Fruit fly (Drosophila melanogaster) whole organism, embryonic: Measurements from ENCODE around the gene CG15880.

Experiments
- Adf1 ChIP-seq: fragments of 200-800 bp; sonication (Bioruptor generic); IDR thresholded peaks from 2 replicates; pipeline ENCODE4 v1.3.6; 2022; ENCODE audit warnings: missing biosample characterization, missing genetic modification characterization
- CG11560 ChIP-seq: fragments of 200-800 bp; sonication (Bioruptor generic); IDR thresholded peaks from 3 replicates; pipeline ENCODE4 v1.3.6; 2022; ENCODE audit warnings: missing biosample characterization, missing genetic modification characterization
- CG11696 ChIP-seq: fragments of 200-800 bp; sonication (Bioruptor generic); IDR thresholded peaks from 2 replicates; pipeline ENCODE4 v1.3.6; 2022; ENCODE audit warnings: missing biosample characterization, missing genetic modification characterization
- CG12071 ChIP-seq: fragments of 200-800 bp; sonication (Bioruptor generic); optimal IDR thresholded peaks from 3 replicates; lab custom pipeline; 2018; ENCODE audit warnings: missing biosample characterization, mild to moderate bottlenecking, missing genetic modification characterization
- CG12155 ChIP-seq: fragments of 200-800 bp; sonication (Bioruptor generic); optimal IDR thresholded peaks from 3 replicates; lab custom pipeline; 2016; ENCODE audit warnings: missing biosample characterization, missing genetic modification characterization
- CG12299 ChIP-seq: fragments of 200-800 bp; sonication (Bioruptor generic); optimal IDR thresholded peaks from 2 replicates; lab custom pipeline; 2018; ENCODE audit warnings: missing biosample characterization, mild to moderate bottlenecking, missing genetic modification characterization
- CG13775 ChIP-seq: fragments of 200-800 bp; sonication (Bioruptor generic); optimal IDR thresholded peaks from 3 replicates; lab custom pipeline; 2017; ENCODE audit warnings: missing biosample characterization, mild to moderate bottlenecking, missing genetic modification characterization
- CG14667 ChIP-seq: fragments of 200-800 bp; sonication (Bioruptor generic); IDR thresholded peaks from 2 replicates; pipeline ENCODE4 v1.3.6; 2022; ENCODE audit warnings: missing biosample characterization, missing genetic modification characterization
- CG14860 ChIP-seq: fragments of 200-800 bp; sonication (Bioruptor generic); IDR thresholded peaks from 3 replicates; pipeline ENCODE4 v1.3.6; 2022; ENCODE audit warnings: missing biosample characterization, missing genetic modification characterization; ENCODE audit not compliant: partially characterized antibody
- CG15696 ChIP-seq: fragments of 200-800 bp; sonication (Bioruptor generic); optimal IDR thresholded peaks from 2 replicates; lab custom pipeline; 2019; ENCODE audit warnings: missing biosample characterization, mild to moderate bottlenecking, missing genetic modification characterization, moderate library complexity
- CG17359 ChIP-seq: fragments of 200-800 bp; sonication (Bioruptor generic); optimal IDR thresholded peaks from 3 replicates; lab custom pipeline; 2018; ENCODE audit warnings: missing biosample characterization, mild to moderate bottlenecking, missing genetic modification characterization, moderate library complexity
- CG17612 ChIP-seq: fragments of 200-800 bp; sonication (Bioruptor generic); IDR thresholded peaks from 2 replicates; pipeline ENCODE4 v1.3.6; 2022; ENCODE audit warnings: missing biosample characterization, missing genetic modification characterization
- CG1792 ChIP-seq: fragments of 200-800 bp; sonication (Bioruptor generic); optimal IDR thresholded peaks from 2 replicates; lab custom pipeline; 2016; ENCODE audit warnings: missing biosample characterization, missing genetic modification characterization
- CG33557 ChIP-seq: fragments of 200-800 bp; sonication (Bioruptor generic); optimal IDR thresholded peaks from 2 replicates; lab custom pipeline; 2019; ENCODE audit warnings: missing biosample characterization, mild to moderate bottlenecking, missing genetic modification characterization, moderate library complexity
- CG43689 ChIP-seq: fragments of 200-800 bp; sonication (Bioruptor generic); IDR thresholded peaks from 2 replicates; pipeline ENCODE4 v1.3.6; 2022; ENCODE audit warnings: missing biosample characterization, missing genetic modification characterization
- CG4424 ChIP-seq: fragments of 200-800 bp; sonication (Bioruptor generic); optimal IDR thresholded peaks from 3 replicates; lab custom pipeline; 2016; ENCODE audit warnings: missing biosample characterization, missing genetic modification characterization
- CG4617 ChIP-seq: fragments of 200-800 bp; sonication (Bioruptor generic); optimal IDR thresholded peaks from 3 replicates; lab custom pipeline; 2016; ENCODE audit warnings: missing biosample characterization, missing genetic modification characterization, borderline replicate concordance
- CG8089 ChIP-seq: fragments of 200-800 bp; sonication (Bioruptor generic); optimal IDR thresholded peaks from 3 replicates; lab custom pipeline; 2016; ENCODE audit warnings: missing biosample characterization, missing genetic modification characterization
- CrebB ChIP-seq: fragments of 200-800 bp; sonication (Bioruptor generic); optimal IDR thresholded peaks from 3 replicates; lab custom pipeline; 2018; ENCODE audit warnings: missing biosample characterization, mild to moderate bottlenecking, missing genetic modification characterization
- Dek ChIP-seq: fragments of 200-800 bp; sonication (Bioruptor generic); optimal IDR thresholded peaks from 3 replicates; lab custom pipeline; 2019; ENCODE audit warnings: missing biosample characterization, mild to moderate bottlenecking, missing genetic modification characterization, moderate library complexity
- Dip2 ChIP-seq: fragments of 200-800 bp; sonication (Bioruptor generic); IDR thresholded peaks from 2 replicates; pipeline ENCODE4 v1.3.6; 2022; ENCODE audit warnings: missing biosample characterization, missing genetic modification characterization
- H15 ChIP-seq: fragments of 200-800 bp; sonication (Bioruptor generic); IDR thresholded peaks from 3 replicates; pipeline ENCODE4 v1.3.6; 2022; ENCODE audit warnings: missing biosample characterization, missing genetic modification characterization
- HLHmδ ChIP-seq: fragments of 200-800 bp; sonication (Bioruptor generic); optimal IDR thresholded peaks from 2 replicates; lab custom pipeline; 2018; ENCODE audit warnings: missing biosample characterization, mild to moderate bottlenecking, missing genetic modification characterization, moderate library complexity
- Jarid2 ChIP-seq: fragments of 200-800 bp; sonication (Bioruptor generic); optimal IDR thresholded peaks from 3 replicates; lab custom pipeline; 2017; ENCODE audit warnings: mild to moderate bottlenecking, missing biosample characterization, missing genetic modification reagents, missing genetic modification characterization
- Max ChIP-seq: fragments of 200-800 bp; sonication (Bioruptor generic); optimal IDR thresholded peaks from 2 replicates; lab custom pipeline; 2016; ENCODE audit warnings: missing biosample characterization, mild to moderate bottlenecking, missing genetic modification characterization
- Med ChIP-seq: fragments of 200-800 bp; sonication (Bioruptor generic); peaks from one replicate; lab custom pipeline; 2016; ENCODE audit warnings: missing biosample characterization, missing genetic modification characterization, mild to moderate bottlenecking, inconsistent platforms, moderate library complexity
- Mrtf ChIP-seq: fragments of 200-800 bp; sonication (Bioruptor generic); IDR thresholded peaks from 3 replicates; pipeline ENCODE4 v1.3.6; 2022; ENCODE audit warnings: missing biosample characterization, missing genetic modification characterization
- NFAT ChIP-seq: fragments of 200-800 bp; sonication (Bioruptor generic); IDR thresholded peaks from 2 replicates; pipeline ENCODE4 v1.3.6; 2022; ENCODE audit warnings: missing biosample characterization, missing genetic modification characterization
- Neu2 ChIP-seq: fragments of 200-800 bp; sonication (Bioruptor generic); optimal IDR thresholded peaks from 3 replicates; lab custom pipeline; 2016; ENCODE audit warnings: missing biosample characterization, missing genetic modification characterization, borderline replicate concordance
- Sry-β ChIP-seq: fragments of 200-800 bp; sonication (Bioruptor generic); optimal IDR thresholded peaks from 2 replicates; lab custom pipeline; 2018; ENCODE audit warnings: missing biosample characterization, mild to moderate bottlenecking, missing genetic modification characterization, moderate library complexity
- TFAM ChIP-seq: fragments of 200-800 bp; sonication (Bioruptor generic); optimal IDR thresholded peaks from 2 replicates; lab custom pipeline; 2017; ENCODE audit warnings: missing biosample characterization, missing genetic modification characterization, inconsistent platforms
- Xbp1 ChIP-seq: fragments of 200-800 bp; sonication (Bioruptor generic); optimal IDR thresholded peaks from 3 replicates; lab custom pipeline; 2016; ENCODE audit warnings: missing biosample characterization, mild to moderate bottlenecking, missing genetic modification characterization
- ac ChIP-seq: fragments of 200-800 bp; sonication (Bioruptor generic); optimal IDR thresholded peaks from 3 replicates; lab custom pipeline; 2017; ENCODE audit warnings: missing biosample characterization, mild to moderate bottlenecking, missing genetic modification characterization
- ash1 ChIP-seq: fragments of 200-800 bp; sonication (Bioruptor generic); optimal IDR thresholded peaks from 2 replicates; lab custom pipeline; 2018; ENCODE audit warnings: missing biosample characterization, mild to moderate bottlenecking, missing genetic modification characterization
- cad ChIP-seq: fragments of >200 bp; optimal IDR thresholded peaks from 2 replicates; lab custom pipeline; 2017; ENCODE audit warnings: missing biosample characterization, missing genetic modification characterization
- crc ChIP-seq: fragments of 200-800 bp; sonication (Bioruptor generic); optimal IDR thresholded peaks from 2 replicates; lab custom pipeline; 2016; ENCODE audit warnings: missing biosample characterization, missing genetic modification characterization
- crol ChIP-seq: fragments of 200-800 bp; sonication (Bioruptor generic); IDR thresholded peaks from 2 replicates; pipeline ENCODE4 v1.3.6; 2022; ENCODE audit warnings: missing biosample characterization, missing genetic modification characterization
- dimm ChIP-seq: fragments of 200-800 bp; sonication (Bioruptor generic); IDR thresholded peaks from 2 replicates; pipeline ENCODE4 v1.3.6; 2022; ENCODE audit warnings: missing biosample characterization, missing genetic modification characterization
- dmrt11E ChIP-seq: fragments of 200-800 bp; sonication (Bioruptor generic); optimal IDR thresholded peaks from 3 replicates; lab custom pipeline; 2018; ENCODE audit warnings: missing biosample characterization, mild to moderate bottlenecking, missing genetic modification characterization, moderate library complexity
- dpn ChIP-seq, 2 experiments: fragments of 200-800 bp; sonication (Bioruptor generic); optimal IDR thresholded peaks; 3 replicates each; lab custom pipeline; 2016; ENCODE audit warnings: missing biosample characterization in 2 of 2, missing genetic modification characterization in 2 of 2
- ems ChIP-seq: fragments of 200-800 bp; sonication (Bioruptor generic); optimal IDR thresholded peaks from 3 replicates; lab custom pipeline; 2016; ENCODE audit warnings: missing biosample characterization, missing genetic modification characterization
- ewg ChIP-seq: fragments of 200-800 bp; sonication (Bioruptor generic); optimal IDR thresholded peaks from 3 replicates; lab custom pipeline; 2017; ENCODE audit warnings: mild to moderate bottlenecking, missing biosample characterization, missing genetic modification reagents, missing genetic modification characterization
- fd64A ChIP-seq: fragments of 200-800 bp; sonication (Bioruptor generic); optimal IDR thresholded peaks from 3 replicates; lab custom pipeline; 2018; ENCODE audit warnings: missing biosample characterization, mild to moderate bottlenecking, missing genetic modification characterization
- ftz-f1 ChIP-seq: fragments of 200-800 bp; sonication (Bioruptor generic); optimal IDR thresholded peaks from 2 replicates; lab custom pipeline; 2016; ENCODE audit warnings: missing biosample characterization, missing genetic modification characterization
- gce ChIP-seq: fragments of 200-800 bp; sonication (Bioruptor generic); IDR thresholded peaks from 3 replicates; pipeline ENCODE4 v1.3.6; 2022; ENCODE audit warnings: missing biosample characterization, missing genetic modification characterization
- insv ChIP-seq, 2 experiments: fragments of 200-800 bp; sonication (Bioruptor generic); optimal IDR thresholded peaks; 3 replicates each; lab custom pipeline; 2016 to 2018; ENCODE audit warnings: missing biosample characterization in 2 of 2, missing genetic modification characterization in 2 of 2
- jumu ChIP-seq: fragments of 200-800 bp; sonication (Bioruptor generic); optimal IDR thresholded peaks from 3 replicates; lab custom pipeline; 2016; ENCODE audit warnings: missing biosample characterization, missing genetic modification characterization
- klu ChIP-seq: fragments of 200-800 bp; sonication (Bioruptor generic); IDR thresholded peaks from 2 replicates; pipeline ENCODE4 v1.3.6; 2022; ENCODE audit warnings: missing biosample characterization, missing genetic modification characterization
- phol ChIP-seq: fragments of 200-800 bp; sonication (Bioruptor generic); optimal IDR thresholded peaks from 3 replicates; lab custom pipeline; 2018; ENCODE audit warnings: missing biosample characterization, mild to moderate bottlenecking, missing genetic modification characterization, moderate library complexity
- sd ChIP-seq: fragments of 200-800 bp; sonication (Bioruptor generic); optimal IDR thresholded peaks from 3 replicates; lab custom pipeline; 2018; ENCODE audit warnings: missing biosample characterization, mild to moderate bottlenecking, missing genetic modification characterization, moderate library complexity
- sens ChIP-seq: fragments of 200-800 bp; sonication (Bioruptor generic); peaks from one replicate; lab custom pipeline; 2016; ENCODE audit warnings: missing biosample characterization, missing genetic modification characterization
- vfl ChIP-seq: fragments of 200-800 bp; sonication (Bioruptor generic); optimal IDR thresholded peaks from 2 replicates; lab custom pipeline; 2016; ENCODE audit warnings: missing biosample characterization, missing genetic modification characterization
- vvl ChIP-seq: fragments of 200-800 bp; sonication (Bioruptor generic); IDR thresholded peaks from 2 replicates; pipeline ENCODE4 v1.3.6; 2022; ENCODE audit warnings: missing biosample characterization, missing genetic modification characterization

The CG15880 gene

dm6 chr2L:837989-838388 lies 20.2 kb upstream of the CG15880 start (continued):
- no peak for TF ChIP-seq CG43689 (GFP tag; lab: Robert Waterston, UW)
- no peak for TF ChIP-seq Sry-β (GFP tag; lab: Kevin White, UChicago)
- no peak for TF ChIP-seq dimm (GFP tag; lab: Robert Waterston, UW)
- no peak for TF ChIP-seq klu (GFP tag; lab: Robert Waterston, UW)
- TF ChIP-seq CG11696 (GFP tag; lab: Robert Waterston, UW), result no peak
- TF ChIP-seq dmrt11E (tag; lab: Kevin White, UChicago), result peak; percentile 8
- no peak for TF ChIP-seq Dek (tag; lab: Kevin White, UChicago)
- peak; percentile 89 for TF ChIP-seq sens (GFP tag; lab: Kevin White, UChicago)
- no peak for TF ChIP-seq CG1792 (GFP tag; lab: Kevin White, UChicago)
- no peak for TF ChIP-seq Max (GFP tag; lab: Kevin White, UChicago)
- TF ChIP-seq crc, result no peak
- TF ChIP-seq CG33557 (GFP tag; lab: Kevin White, UChicago), result no peak
- TF ChIP-seq Adf1 (GFP tag; lab: Robert Waterston, UW), result no peak
- TF ChIP-seq TFAM, result no peak
- TF ChIP-seq insv (GFP tag; optimal IDR thresholded peaks at IDR 0.05; lab: Kevin White, UChicago), result no peak
- TF ChIP-seq dpn (GFP tag; optimal IDR thresholded peaks at IDR 0.05; lab: Kevin White, UChicago), result peak in 1 of 2 experiments; percentile 27
- TF ChIP-seq HLHmδ (GFP tag; lab: Kevin White, UChicago), result no peak
- no peak for TF ChIP-seq phol (tag; lab: Kevin White, UChicago)
- TF ChIP-seq Med (GFP tag; lab: Kevin White, UChicago), result peak; percentile 80
- peak; percentile 73 for TF ChIP-seq Xbp1
- no peak for TF ChIP-seq ftz-f1 (GFP tag; lab: Kevin White, UChicago)
- TF ChIP-seq CG17612 (GFP tag; lab: Robert Waterston, UW), result no peak
- TF ChIP-seq ash1, result no peak
- TF ChIP-seq CG13775, result no peak
- TF ChIP-seq gce (GFP tag; lab: Robert Waterston, UW), result no peak
- no peak for TF ChIP-seq ewg (GFP tag; lab: Kevin White, UChicago)
- peak; percentile 42 for TF ChIP-seq jumu (GFP tag; lab: Kevin White, UChicago)
- TF ChIP-seq vvl (GFP tag; lab: Robert Waterston, UW), result no peak
- TF ChIP-seq Dip2 (GFP tag; lab: Robert Waterston, UW), result no peak
- TF ChIP-seq CG4424, result no peak
- TF ChIP-seq Jarid2 (GFP tag; lab: Kevin White, UChicago), result no peak
- no peak for TF ChIP-seq ac
- TF ChIP-seq CG12299 (tag; lab: Kevin White, UChicago), result no peak
- TF ChIP-seq CG11560, result no peak
- TF ChIP-seq fd64A (GFP tag; lab: Kevin White, UChicago), result no peak
- TF ChIP-seq Mrtf, result no peak
- no peak for TF ChIP-seq CG15696 (tag; lab: Kevin White, UChicago)
- TF ChIP-seq CG12071 (GFP tag; lab: Kevin White, UChicago), result no peak
- no peak for TF ChIP-seq CrebB (tag; lab: Kevin White, UChicago)
- TF ChIP-seq CG12155 (GFP tag; lab: Kevin White, UChicago), result no peak
- TF ChIP-seq CG17359 (tag; lab: Kevin White, UChicago), result peak; percentile 0
- TF ChIP-seq ems (GFP tag; lab: Kevin White, UChicago), result no peak
- no peak for TF ChIP-seq CG4617
- TF ChIP-seq cad (GFP tag; lab: Kevin White, UChicago), result no peak
- TF ChIP-seq H15 (GFP tag; lab: Robert Waterston, UW), result no peak
- no peak for TF ChIP-seq NFAT (GFP tag; lab: Robert Waterston, UW)
- no peak for TF ChIP-seq Neu2
- TF ChIP-seq CG14667 (GFP tag; lab: Robert Waterston, UW), result no peak
- no peak for TF ChIP-seq crol
- peak; percentile 11 for TF ChIP-seq CG8089 (GFP tag; lab: Kevin White, UChicago)
- TF ChIP-seq sd (tag; lab: Kevin White, UChicago), result no peak
- TF ChIP-seq CG14860, result no peak
- TF ChIP-seq vfl (GFP tag; lab: Kevin White, UChicago), result no peak
